Worm (Caenorhabditis elegans) whole organism, dauer: Measurements from ENCODE around the gene H03G16.1.

Experiments
- unc-62 ChIP-seq: sonication (generic microtip); optimal IDR thresholded peaks from 2 replicates; lab custom pipeline; 2017; ENCODE audit warnings: missing biosample characterization, missing genetic modification reagents, missing genetic modification characterization

H03G16.1 gene

ce11 chrX:15076909-15077308, 23.2 kb downstream of the H03G16.1 start:
- no peak for TF ChIP-seq unc-62 (GFP tag; lab: Kevin White, UChicago)

DNA sequence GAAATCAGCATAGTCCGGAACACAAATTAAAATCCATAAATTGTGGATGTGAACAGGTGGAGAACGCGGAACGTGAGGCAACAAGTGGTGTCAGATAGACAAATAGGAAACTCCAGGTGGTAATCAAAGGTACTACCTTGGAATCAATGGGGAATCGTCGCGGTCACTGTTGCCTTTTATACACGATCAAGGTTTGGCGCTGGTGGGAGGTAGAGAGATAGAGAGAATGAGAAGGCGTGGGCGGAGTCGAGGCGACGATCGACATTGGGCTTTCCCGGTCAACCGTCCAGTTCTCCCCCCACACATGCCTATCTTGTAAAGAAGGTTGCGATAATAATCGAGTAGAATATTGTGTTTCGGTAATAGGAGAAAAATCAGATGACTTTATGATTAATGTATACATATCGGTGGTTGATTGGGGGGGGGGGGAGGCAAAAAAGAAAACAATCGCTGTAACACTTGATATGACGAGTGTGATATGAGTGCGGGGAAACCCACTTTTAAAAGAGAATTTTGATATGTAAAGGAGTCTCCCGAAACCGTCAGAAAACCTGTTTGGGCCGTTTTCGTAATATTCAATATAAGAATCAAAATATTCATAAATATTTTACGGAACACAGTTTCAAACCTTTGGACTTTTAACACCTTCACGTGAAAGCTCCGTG, 24.0 kb downstream of the H03G16.1 start, which contains the start of the genes H40L08.8, H40L08.2 and H40L08.7:
Gene H40L08.8, minus strand, starts transcription at position 37 of the 665 bp plus-strand sequence.
Gene H40L08.2, minus strand, starts transcription at position 148 of the 665 bp plus-strand sequence.
Gene H40L08.7, minus strand, starts transcription at position 148 of the 665 bp plus-strand sequence.
- TF ChIP-seq unc-62 (GFP tag; lab: Kevin White, UChicago) = no peak

ce11 chrX:15078276-15078675, 24.6 kb downstream of the H03G16.1 start:
- TF ChIP-seq unc-62 (GFP tag; lab: Kevin White, UChicago) = no peak

DNA sequence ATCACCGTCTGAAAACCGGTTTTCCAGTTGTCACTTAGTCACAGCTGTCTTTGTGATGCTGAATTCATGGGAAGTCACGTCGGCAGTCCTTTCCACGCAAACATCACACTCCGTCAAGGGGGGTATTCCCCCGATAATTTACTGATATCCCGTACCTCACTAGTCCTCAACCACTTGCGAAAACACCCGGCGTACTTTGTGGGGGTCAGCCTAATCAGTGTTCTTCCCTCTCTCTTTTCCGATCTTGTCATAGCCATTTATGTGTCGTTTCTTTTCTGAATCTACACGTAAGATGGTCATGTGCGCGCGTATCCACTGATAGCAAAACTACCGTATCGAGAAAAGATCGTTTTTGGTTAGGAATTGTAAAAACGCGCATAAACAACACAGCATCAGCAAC, 25.7 kb downstream of the H03G16.1 start:
- no peak for TF ChIP-seq unc-62 (GFP tag; lab: Kevin White, UChicago)

DNA sequence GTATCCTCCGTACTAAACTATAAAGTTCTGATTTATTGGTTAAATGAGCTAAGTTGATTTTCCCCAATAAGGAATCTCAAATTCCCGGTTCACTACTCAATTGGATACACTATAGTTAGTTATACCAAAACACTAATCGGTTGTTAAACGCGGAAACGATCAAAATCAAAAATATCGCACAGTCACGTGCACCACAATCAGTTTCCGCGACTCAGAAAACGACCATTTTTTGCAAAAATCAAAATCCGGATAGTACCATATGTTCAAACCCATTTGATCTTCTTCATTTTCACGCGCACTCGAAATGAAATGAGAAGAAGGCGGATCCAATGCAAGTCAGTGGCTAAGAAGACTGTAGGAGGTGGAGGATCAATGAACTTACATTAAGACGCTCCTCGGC, 27.8 kb downstream of the H03G16.1 start:
- no peak for TF ChIP-seq unc-62 (GFP tag; lab: Kevin White, UChicago)

- TF ChIP-seq unc-62 (GFP tag; lab: Kevin White, UChicago) = no peak
These were observed 30.1 kb downstream of the H03G16.1 start, which contains the start of gene H40L08.1 for ce11 chrX:15083795-15084194. Gene H40L08.1 (minus strand): TSS chrX:15084086.

DNA sequence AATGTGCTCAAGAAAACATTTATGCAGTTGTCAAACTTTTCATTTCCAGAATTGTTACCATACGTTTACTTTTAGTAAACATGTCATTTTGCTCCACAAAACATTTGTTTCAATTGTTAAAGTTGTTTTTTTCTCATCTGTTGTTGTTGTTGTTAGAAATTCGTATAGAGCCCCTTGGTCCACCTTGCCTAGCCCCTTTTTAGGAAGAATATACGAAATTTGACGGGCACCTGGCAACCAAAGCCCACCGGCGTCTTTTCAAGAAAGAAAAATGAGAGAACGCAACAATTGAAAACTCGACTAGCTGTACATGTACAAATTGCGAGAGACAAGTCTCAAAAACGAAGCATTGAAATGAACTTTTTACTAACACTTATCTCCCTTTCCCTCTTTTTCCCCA, 30.7 kb downstream of the H03G16.1 start, which contains the start of gene F09B12.5:
Gene F09B12.5, plus strand, starts transcription at position 301 of the 400 bp plus-strand sequence.
- TF ChIP-seq unc-62 (GFP tag; lab: Kevin White, UChicago) = no peak

DNA sequence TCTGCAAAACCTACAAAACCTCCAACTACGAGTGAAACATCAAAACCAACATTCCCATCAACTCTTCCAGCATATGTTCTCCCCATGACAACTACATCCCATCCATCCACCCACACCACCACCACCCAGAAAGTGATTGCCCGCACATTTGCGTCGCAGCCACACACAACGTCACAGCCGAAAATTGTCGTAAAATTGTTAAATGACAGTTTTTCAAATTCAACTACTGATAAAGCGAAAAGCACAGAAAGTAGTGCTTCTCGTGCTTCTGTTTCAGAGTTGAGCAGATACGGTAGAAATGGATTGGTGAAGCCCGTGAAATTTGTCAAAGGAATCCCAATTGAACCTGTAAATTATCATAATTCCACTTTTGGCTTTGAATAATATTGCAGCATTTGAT, 34.1 kb downstream of the H03G16.1 start:
- TF ChIP-seq unc-62 (GFP tag; lab: Kevin White, UChicago) = no peak

ce11 chrX:15089123-15089522, 35.4 kb downstream of the H03G16.1 start, which contains the start of gene flr-4:
Gene flr-4 (plus strand): TSS chrX:15089397.
- TF ChIP-seq unc-62 (GFP tag; lab: Kevin White, UChicago) = no peak

- no peak for TF ChIP-seq unc-62 (GFP tag; lab: Kevin White, UChicago)
These were observed 39.2 kb downstream of the H03G16.1 start for ce11 chrX:15092775-15093386.

DNA sequence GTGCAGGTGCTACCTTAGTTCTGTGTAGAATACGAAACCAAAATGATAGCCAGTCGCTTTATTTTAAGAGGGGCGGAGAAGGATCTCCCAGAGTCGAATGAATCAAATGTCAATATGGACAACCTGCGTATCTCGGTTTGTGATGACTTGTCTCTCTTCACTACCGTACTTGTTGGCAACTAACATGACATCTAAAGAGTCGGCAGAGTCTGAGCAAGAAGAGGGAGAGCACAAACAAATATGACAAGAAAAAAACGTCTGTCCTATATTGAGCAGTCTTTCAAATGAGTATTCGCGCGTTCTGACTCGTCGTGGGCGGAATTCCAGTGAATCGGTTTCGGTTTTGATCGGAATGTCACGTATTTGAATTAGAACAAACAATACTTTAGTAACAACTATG, 41.3 kb downstream of the H03G16.1 start, which contains the start of gene F09B12.7:
Gene F09B12.7, minus strand, starts transcription at position 101 of the 400 bp plus-strand sequence.
- no peak for TF ChIP-seq unc-62 (GFP tag; lab: Kevin White, UChicago)

DNA sequence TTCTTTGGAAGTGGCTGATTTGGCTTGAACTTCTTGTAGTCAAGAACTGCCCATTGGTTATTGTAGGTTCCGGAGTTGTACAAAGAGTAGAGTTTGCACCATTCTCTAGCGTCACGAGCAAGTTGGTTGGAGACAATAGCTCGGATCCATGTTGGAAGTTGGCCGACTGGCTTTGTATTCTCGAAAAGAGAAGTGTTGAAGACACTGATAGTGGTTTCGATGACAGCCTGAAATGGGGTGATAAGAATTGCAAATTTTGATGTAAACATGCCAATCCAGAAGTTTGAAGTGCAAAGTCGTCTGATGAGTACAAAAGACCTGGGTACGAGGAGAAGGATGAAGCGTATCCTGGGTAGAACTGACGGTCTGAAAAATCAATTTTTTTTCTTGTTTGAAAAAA, 42.6 kb downstream of the H03G16.1 start:
- no peak for TF ChIP-seq unc-62 (GFP tag; lab: Kevin White, UChicago)

DNA sequence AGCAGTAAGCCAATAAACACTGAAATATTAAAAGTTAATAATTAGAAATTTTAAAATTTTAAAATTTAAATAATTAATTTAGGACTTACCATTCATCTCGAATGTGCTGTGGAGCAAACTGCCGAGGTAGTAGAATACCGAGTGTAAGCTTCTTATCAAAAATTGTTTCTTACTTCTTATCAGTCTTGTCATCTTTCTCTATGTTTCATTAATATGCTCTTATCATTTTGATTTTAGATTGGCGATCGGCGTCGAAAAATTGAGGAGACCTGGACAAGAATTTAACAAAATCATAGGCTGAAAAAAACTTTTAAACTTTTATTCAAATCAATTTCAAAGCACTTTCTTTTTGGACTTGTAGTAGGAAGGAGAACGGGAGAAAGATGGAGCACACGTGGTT, 44.1 kb downstream of the H03G16.1 start, which contains the start of gene F09B12.3:
Gene F09B12.3, minus strand, starts transcription at position 192 of the 400 bp plus-strand sequence.
- TF ChIP-seq unc-62 (GFP tag; lab: Kevin White, UChicago) = no peak

ce11 chrX:15100369-15100963, 46.8 kb downstream of the H03G16.1 start, which contains the start of gene dhhc-1:
Gene dhhc-1 (minus strand): TSS chrX:15100419.
- no peak for TF ChIP-seq unc-62 (GFP tag; lab: Kevin White, UChicago)

- TF ChIP-seq unc-62 (GFP tag; lab: Kevin White, UChicago) = no peak
These were observed 49.8 kb downstream of the H03G16.1 start for ce11 chrX:15103481-15103880.
